Fruit fly (Drosophila melanogaster): Measurements from ENCODE around the gene ppk7.

- TF ChIP-seq CG12605 (GFP tag; IDR thresholded peaks at IDR 0.05) (0 out of 2 replicates have a peak, but pooled peaks have one; percentile 24), CG10348 (GFP tag; IDR thresholded peaks at IDR 0.05) (no peak), EcR (GFP tag; optimal IDR thresholded peaks at IDR 0.05) (no peak), CG17806 (tag; optimal IDR thresholded peaks at IDR 0.05) (no peak), CG14655 (GFP tag; optimal IDR thresholded peaks at IDR 0.05) (peak; percentile 34), CG13204 (GFP tag; optimal IDR thresholded peaks at IDR 0.05) (no peak), Pif1A (GFP tag; optimal IDR thresholded peaks at IDR 0.05) (peak; percentile 23), CG8301 (tag; optimal IDR thresholded peaks at IDR 0.05) (no peak), CG9948 (tag; optimal IDR thresholded peaks at IDR 0.05) (peak; percentile 46), Pif1B (GFP tag; optimal IDR thresholded peaks at IDR 0.05) (peak; percentile 20), Snoo (tag; optimal IDR thresholded peaks at IDR 0.05) (no peak)
These were observed 47.2 kb downstream of the ppk7 start for dm6 chr2L:6306895-6307294.

Measured in whole organism, pupa.